Worm (Caenorhabditis elegans) whole organism, L2 larva: ENCODE results near the gene mrps-18B.
A peak's percentile ranks its signal among the peaks of the same experiment; 100 is the strongest.

Experiments
- C34F6.9 ChIP-seq: fragments of 150-350 bp; optimal IDR thresholded peaks from 2 replicates; lab custom pipeline; 2014; ENCODE audit warnings: missing biosample characterization, missing genetic modification characterization
- F13H6.1 ChIP-seq: sonication (generic microtip); optimal IDR thresholded peaks from 2 replicates; lab custom pipeline; 2016; ENCODE audit warnings: missing genetic modification characterization, missing compliant biosample characterization
- R02D3.7 ChIP-seq: fragments of 150-350 bp; optimal IDR thresholded peaks from 2 replicates; lab custom pipeline; 2014; ENCODE audit warnings: missing biosample characterization, missing genetic modification characterization
- Y55F3AM.14 ChIP-seq: fragments of 200-800 bp; sonication (Bioruptor generic); optimal IDR thresholded peaks from 2 replicates; lab custom pipeline; 2018; ENCODE audit warnings: mild to moderate bottlenecking, missing genetic modification characterization, missing compliant biosample characterization
- ZK546.5 ChIP-seq: sonication (generic microtip); optimal IDR thresholded peaks from 2 replicates; lab custom pipeline; 2017; ENCODE audit warnings: missing biosample characterization, missing genetic modification characterization
- alr-1 ChIP-seq: fragments of 150-350 bp; optimal IDR thresholded peaks from 2 replicates; lab custom pipeline; 2014; ENCODE audit warnings: missing biosample characterization, missing genetic modification characterization
- blmp-1 ChIP-seq: sonication (generic microtip); optimal IDR thresholded peaks from 2 replicates; lab custom pipeline; 2017; ENCODE audit warnings: missing genetic modification characterization, mild to moderate bottlenecking, missing compliant biosample characterization, antibody characterized with exemption, moderate library complexity; ENCODE audit not compliant: insufficient read depth
- ceh-82 ChIP-seq: fragments of 150-350 bp; optimal IDR thresholded peaks from 2 replicates; lab custom pipeline; 2014; ENCODE audit warnings: missing biosample characterization, missing genetic modification characterization
- crh-2 ChIP-seq: sonication (generic microtip); optimal IDR thresholded peaks from 2 replicates; lab custom pipeline; 2017; ENCODE audit warnings: missing biosample characterization, missing genetic modification characterization
- dmd-4 ChIP-seq: sonication (generic microtip); optimal IDR thresholded peaks from 2 replicates; lab custom pipeline; 2017; ENCODE audit warnings: missing biosample characterization, missing genetic modification characterization
- egl-27 ChIP-seq: sonication (generic microtip); optimal IDR thresholded peaks from 3 replicates; lab custom pipeline; 2017; ENCODE audit warnings: missing biosample characterization, missing genetic modification reagents, missing genetic modification characterization
- elt-1 ChIP-seq: fragments of 150-350 bp; optimal IDR thresholded peaks from 2 replicates; lab custom pipeline; 2014; ENCODE audit warnings: missing biosample characterization, missing genetic modification characterization
- elt-3 ChIP-seq: sonication (generic microtip); optimal IDR thresholded peaks from 2 replicates; lab custom pipeline; 2017; ENCODE audit warnings: missing biosample characterization, missing genetic modification characterization
- fos-1 ChIP-seq: fragments of 150-350 bp; optimal IDR thresholded peaks from 2 replicates; lab custom pipeline; 2014; ENCODE audit warnings: missing biosample characterization, missing genetic modification characterization
- gmeb-1 ChIP-seq: fragments of 150-350 bp; optimal IDR thresholded peaks from 2 replicates; lab custom pipeline; 2014; ENCODE audit warnings: missing biosample characterization, missing genetic modification characterization
- lin-11 ChIP-seq: fragments of 150-350 bp; sonication (generic microtip); optimal IDR thresholded peaks from 2 replicates; lab custom pipeline; 2014; ENCODE audit warnings: missing biosample characterization, missing genetic modification characterization, inconsistent platforms, mixed read lengths
- lsy-2 ChIP-seq, 2 experiments: fragments of 150-350 bp in 1 of 2; sonication (generic microtip) in 1 of 2; optimal IDR thresholded peaks; 2 replicates each; lab custom pipeline; 2014 to 2017; ENCODE audit warnings: missing biosample characterization in 2 of 2, missing genetic modification characterization in 2 of 2
- mab-5 ChIP-seq: fragments of 150-350 bp; optimal IDR thresholded peaks from 2 replicates; lab custom pipeline; 2014; ENCODE audit warnings: missing biosample characterization, missing genetic modification characterization
- mdl-1 ChIP-seq, 2 experiments: fragments of 150-350 bp in 1 of 2; sonication (generic microtip) in 1 of 2; optimal IDR thresholded peaks; 2 replicates each; lab custom pipeline; 2017; ENCODE audit warnings: missing biosample characterization in 2 of 2, missing genetic modification characterization in 2 of 2
- nhr-10 ChIP-seq: sonication (generic microtip); optimal IDR thresholded peaks from 2 replicates; lab custom pipeline; 2017; ENCODE audit warnings: missing biosample characterization, missing genetic modification characterization
- nhr-11 ChIP-seq: fragments of 150-350 bp; optimal IDR thresholded peaks from 2 replicates; lab custom pipeline; 2014; ENCODE audit warnings: missing biosample characterization, missing genetic modification characterization
- nhr-12 ChIP-seq: fragments of 150-350 bp; optimal IDR thresholded peaks from 2 replicates; lab custom pipeline; 2014; ENCODE audit warnings: missing biosample characterization, missing genetic modification characterization
- nhr-129 ChIP-seq: fragments of 150-350 bp; optimal IDR thresholded peaks from 2 replicates; lab custom pipeline; 2014; ENCODE audit warnings: missing biosample characterization, missing genetic modification characterization
- nhr-21 ChIP-seq: fragments of 150-350 bp; optimal IDR thresholded peaks from 2 replicates; lab custom pipeline; 2014; ENCODE audit warnings: missing biosample characterization, missing genetic modification characterization
- nhr-23 ChIP-seq: fragments of 150-350 bp; optimal IDR thresholded peaks from 2 replicates; lab custom pipeline; 2014; ENCODE audit warnings: missing biosample characterization, missing genetic modification reagents, missing genetic modification characterization
- nhr-237 ChIP-seq: fragments of 150-350 bp; optimal IDR thresholded peaks from 2 replicates; lab custom pipeline; 2014; ENCODE audit warnings: missing biosample characterization, missing genetic modification characterization
- nhr-25 ChIP-seq: fragments of 150-350 bp; sonication (generic microtip); optimal IDR thresholded peaks from 3 replicates; lab custom pipeline; 2014; ENCODE audit warnings: missing biosample characterization, missing genetic modification characterization
- nhr-6 ChIP-seq: fragments of 150-350 bp; optimal IDR thresholded peaks from 2 replicates; lab custom pipeline; 2014; ENCODE audit warnings: missing biosample characterization, missing genetic modification characterization
- nhr-77 ChIP-seq: fragments of 150-350 bp; optimal IDR thresholded peaks from 2 replicates; lab custom pipeline; 2014; ENCODE audit warnings: missing biosample characterization, missing genetic modification characterization
- peb-1 ChIP-seq: fragments of 150-350 bp; optimal IDR thresholded peaks from 2 replicates; lab custom pipeline; 2014; ENCODE audit warnings: missing biosample characterization, missing genetic modification characterization
- sem-4 ChIP-seq: fragments of 150-350 bp; optimal IDR thresholded peaks from 2 replicates; lab custom pipeline; 2014; ENCODE audit warnings: missing biosample characterization, missing genetic modification reagents, missing genetic modification characterization
- skn-1 ChIP-seq: sonication (generic microtip); optimal IDR thresholded peaks from 2 replicates; lab custom pipeline; 2017; ENCODE audit warnings: missing biosample characterization, missing genetic modification characterization
- sma-3 ChIP-seq: sonication (generic microtip); optimal IDR thresholded peaks from 2 replicates; lab custom pipeline; 2016; ENCODE audit warnings: missing genetic modification reagents, missing genetic modification characterization, missing compliant biosample characterization
- sma-9 ChIP-seq, 2 experiments: fragments of 150-350 bp in 1 of 2; sonication (generic microtip) in 1 of 2; optimal IDR thresholded peaks; 2 replicates each; lab custom pipeline; 2014 to 2016; ENCODE audit warnings: missing genetic modification characterization in 2 of 2, mild to moderate bottlenecking in 1 of 2, missing biosample characterization in 1 of 2, missing compliant biosample characterization in 1 of 2, missing genetic modification reagents in 1 of 2, moderate library complexity in 1 of 2
- unc-39 ChIP-seq: fragments of 150-350 bp; optimal IDR thresholded peaks from 2 replicates; lab custom pipeline; 2014; ENCODE audit warnings: missing biosample characterization, missing genetic modification characterization
- unc-55 ChIP-seq: fragments of 150-350 bp; sonication (generic microtip); optimal IDR thresholded peaks from 3 replicates; lab custom pipeline; 2014; ENCODE audit warnings: missing biosample characterization, missing genetic modification reagents, missing genetic modification characterization
- unc-62 ChIP-seq: fragments of 150-350 bp; optimal IDR thresholded peaks from 2 replicates; lab custom pipeline; 2014; ENCODE audit warnings: missing biosample characterization, missing genetic modification reagents, missing genetic modification characterization
- zag-1 ChIP-seq: fragments of 150-350 bp; optimal IDR thresholded peaks from 2 replicates; lab custom pipeline; 2014; ENCODE audit warnings: missing biosample characterization, missing genetic modification characterization
- ztf-1 ChIP-seq: fragments of 200-800 bp; sonication (Bioruptor generic); conservative IDR thresholded peaks from 2 replicates; pipeline ENCODE4 v1.3.6; 2022; ENCODE audit warnings: missing genetic modification characterization, missing compliant biosample characterization
- ztf-11 ChIP-seq: sonication (generic microtip); optimal IDR thresholded peaks from 2 replicates; lab custom pipeline; 2017; ENCODE audit warnings: missing biosample characterization, missing genetic modification characterization
- ztf-4 ChIP-seq: fragments of 150-350 bp; optimal IDR thresholded peaks from 2 replicates; lab custom pipeline; 2014; ENCODE audit warnings: missing biosample characterization, missing genetic modification characterization

The mrps-18B gene

ce11 chrII:8551100-8551499 is 25.6 kb downstream of the mrps-18B start:
- no peak for TF ChIP-seq dmd-4 (tag; lab: Kevin White, UChicago)
- TF ChIP-seq crh-2 (tag; lab: Kevin White, UChicago): no peak
- TF ChIP-seq nhr-129 (tag; lab: Kevin White, UChicago): no peak
- TF ChIP-seq nhr-21 (tag; lab: Kevin White, UChicago): no peak
- TF ChIP-seq blmp-1 (tag; lab: Kevin White, UChicago): no peak
- no peak for TF ChIP-seq lsy-2 (tag; optimal IDR thresholded peaks at IDR 0.05; lab: Kevin White, UChicago)
- no peak for TF ChIP-seq mdl-1 (tag; optimal IDR thresholded peaks at IDR 0.05; lab: Kevin White, UChicago)
- no peak for TF ChIP-seq unc-62 (GFP tag; lab: Kevin White, UChicago)
- TF ChIP-seq sma-9 (GFP tag; optimal IDR thresholded peaks at IDR 0.05; lab: Kevin White, UChicago): no peak
- TF ChIP-seq sma-9 (tag; optimal IDR thresholded peaks at IDR 0.05; lab: Kevin White, UChicago): no peak
- no peak for TF ChIP-seq nhr-77 (tag; lab: Kevin White, UChicago)
- TF ChIP-seq nhr-12: no peak
- TF ChIP-seq nhr-25: no peak
- no peak for TF ChIP-seq nhr-10 (tag; lab: Kevin White, UChicago)
- TF ChIP-seq R02D3.7: no peak
- TF ChIP-seq mab-5 (tag; lab: Kevin White, UChicago): no peak

ce11 chrII:8554568-8554967 is 29.1 kb downstream of the mrps-18B start:
- TF ChIP-seq unc-55 (GFP tag; lab: Kevin White, UChicago): no peak
- no peak for TF ChIP-seq peb-1 (tag; lab: Kevin White, UChicago)
- TF ChIP-seq lsy-2 (tag; optimal IDR thresholded peaks at IDR 0.05; lab: Kevin White, UChicago): no peak
- no peak for TF ChIP-seq R02D3.7
- no peak for TF ChIP-seq nhr-6 (tag; lab: Kevin White, UChicago)
- no peak for TF ChIP-seq C34F6.9
- no peak for TF ChIP-seq crh-2 (tag; lab: Kevin White, UChicago)
- TF ChIP-seq fos-1: no peak
- TF ChIP-seq gmeb-1: no peak
- TF ChIP-seq ztf-11: no peak
- no peak for TF ChIP-seq nhr-11 (tag; lab: Kevin White, UChicago)
- no peak for TF ChIP-seq sma-3 (GFP tag; lab: Kevin White, UChicago)
- no peak for TF ChIP-seq skn-1 (tag; lab: Kevin White, UChicago)
- no peak for TF ChIP-seq sem-4 (tag; lab: Kevin White, UChicago)
- TF ChIP-seq Y55F3AM.14: no peak
- no peak for TF ChIP-seq unc-39
- no peak for TF ChIP-seq egl-27 (tag; lab: Kevin White, UChicago)
- TF ChIP-seq nhr-10 (tag; lab: Kevin White, UChicago): no peak

- no peak for TF ChIP-seq nhr-23 (tag; lab: Kevin White, UChicago)
- no peak for TF ChIP-seq unc-62 (GFP tag; lab: Kevin White, UChicago)
- no peak for TF ChIP-seq ztf-4 (tag; lab: Kevin White, UChicago)
- TF ChIP-seq nhr-10 (tag; lab: Kevin White, UChicago): no peak
- no peak for TF ChIP-seq mab-5 (tag; lab: Kevin White, UChicago)
These were observed 30.7 kb downstream of the mrps-18B start, which contains the start of gene glb-27 for ce11 chrII:8556166-8556565. Gene glb-27 (minus strand): TSS chrII:8556266.

ce11 chrII:8559188-8559587 is 33.7 kb downstream of the mrps-18B start:
- TF ChIP-seq nhr-6 (tag; lab: Kevin White, UChicago) (no peak), nhr-25 (no peak), lsy-2 (tag; optimal IDR thresholded peaks at IDR 0.05; lab: Kevin White, UChicago) (peak in 1 of 2 experiments; percentile 41), nhr-129 (tag; lab: Kevin White, UChicago) (no peak)

ce11 chrII:8561227-8561626 is 35.7 kb downstream of the mrps-18B start, which contains the start of gene iff-2:
Gene iff-2 (minus strand): TSS chrII:8561367.
- peak; percentile 77 for TF ChIP-seq nhr-237 (tag; lab: Kevin White, UChicago)
- TF ChIP-seq alr-1 (tag; lab: Kevin White, UChicago): no peak
- TF ChIP-seq R02D3.7: peak; percentile 68
- no peak for TF ChIP-seq elt-3 (tag; lab: Kevin White, UChicago)
- peak; percentile 96 for TF ChIP-seq Y55F3AM.14
- peak; percentile 98 for TF ChIP-seq egl-27 (tag; lab: Kevin White, UChicago)
- peak; percentile 61 for TF ChIP-seq peb-1 (tag; lab: Kevin White, UChicago)
- TF ChIP-seq nhr-129 (tag; lab: Kevin White, UChicago): peak; percentile 99
- TF ChIP-seq skn-1 (tag; lab: Kevin White, UChicago): peak; percentile 94
- peak; percentile 99 for TF ChIP-seq zag-1 (tag; lab: Kevin White, UChicago)
- peak; percentile 100 for TF ChIP-seq unc-55 (GFP tag; lab: Kevin White, UChicago)
- TF ChIP-seq ceh-82 (tag; lab: Kevin White, UChicago): peak; percentile 92
- TF ChIP-seq nhr-10 (tag; lab: Kevin White, UChicago): peak; percentile 92
- no peak for TF ChIP-seq ztf-1 (GFP tag; lab: Robert Waterston, UW)
- peak; percentile 99 for TF ChIP-seq F13H6.1 (tag; lab: Kevin White, UChicago)
- TF ChIP-seq C34F6.9: peak; percentile 100
- peak; percentile 93 for TF ChIP-seq ZK546.5 (tag; lab: Kevin White, UChicago)
- peak; percentile 99 for TF ChIP-seq ztf-4 (tag; lab: Kevin White, UChicago)
- peak; percentile 93 to 99 for TF ChIP-seq mdl-1 (tag; optimal IDR thresholded peaks at IDR 0.05; lab: Kevin White, UChicago)
- no peak for TF ChIP-seq dmd-4 (tag; lab: Kevin White, UChicago)
- TF ChIP-seq elt-1 (tag; lab: Kevin White, UChicago): no peak
- TF ChIP-seq blmp-1 (tag; lab: Kevin White, UChicago): peak; percentile 97
- peak; percentile 100 for TF ChIP-seq lin-11 (tag; lab: Kevin White, UChicago)
- peak; percentile 98 for TF ChIP-seq gmeb-1
- TF ChIP-seq nhr-25: peak; percentile 99
- TF ChIP-seq nhr-6 (tag; lab: Kevin White, UChicago): peak; percentile 99
- no peak for TF ChIP-seq nhr-23 (tag; lab: Kevin White, UChicago)
- TF ChIP-seq sma-9 (GFP tag; optimal IDR thresholded peaks at IDR 0.05; lab: Kevin White, UChicago): peak; percentile 99
- no peak for TF ChIP-seq sma-9 (tag; optimal IDR thresholded peaks at IDR 0.05; lab: Kevin White, UChicago)
- peak; percentile 37 for TF ChIP-seq ztf-11
- peak; percentile 99 for TF ChIP-seq fos-1
